Worm (Caenorhabditis elegans): Measurements from ENCODE around the gene F49C12.1.
"Not testable (repeated sequence)": the region's sequence is repeated elsewhere in the genome, so short reads cannot be mapped to it uniquely, and the experiment has no call there.

F49C12.1 gene

DNA sequence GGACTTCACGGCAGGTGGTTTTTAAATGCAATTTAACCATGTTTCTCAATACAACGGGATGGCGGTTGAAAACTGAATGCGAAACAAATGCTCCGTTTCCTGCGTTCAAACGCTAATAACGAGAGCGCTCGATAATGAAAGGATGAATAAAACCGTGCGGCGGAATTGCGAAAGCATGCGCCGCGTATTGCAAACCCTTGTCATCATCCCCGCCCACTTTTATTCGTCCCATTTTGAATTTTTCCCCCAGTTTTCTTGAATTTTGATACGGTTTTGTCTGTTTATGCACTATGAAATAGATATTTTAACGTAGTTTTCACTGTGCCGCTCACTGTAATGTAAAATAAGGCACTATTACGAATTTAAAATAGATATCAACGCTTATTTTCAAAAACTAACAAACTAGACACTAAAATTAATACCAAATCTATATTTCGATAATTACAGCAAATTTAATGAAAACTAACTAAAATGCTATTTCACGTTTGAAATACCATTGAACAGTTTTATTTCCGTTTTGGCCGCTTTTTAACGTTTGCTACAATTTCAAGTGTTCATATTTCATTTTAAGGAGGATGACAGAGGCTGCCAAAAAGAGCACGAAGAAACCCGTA is 20.0 kb upstream of the F49C12.1 start, which contains the start of the genes F49C12.9 and rpn-7 (continued):
- TF ChIP-seq ceh-48 (tag; optimal IDR thresholded peaks at IDR 0.05) (peak; percentile 59), ahr-1 (tag; optimal IDR thresholded peaks at IDR 0.05) (peak; percentile 0), ttx-3 (tag; optimal IDR thresholded peaks at IDR 0.05) (peak; percentile 73), gmeb-2 (tag; optimal IDR thresholded peaks at IDR 0.05) (no peak), sdc-2 (tag; optimal IDR thresholded peaks at IDR 0.05) (no peak), ceh-34 (tag; optimal IDR thresholded peaks at IDR 0.05) (peak; percentile 68), fax-1 (tag; optimal IDR thresholded peaks at IDR 0.05) (peak; percentile 43), pax-1 (tag; optimal IDR thresholded peaks at IDR 0.05) (no peak), Y22D7AL.16 (tag; optimal IDR thresholded peaks at IDR 0.05) (no peak), sox-4 (tag; optimal IDR thresholded peaks at IDR 0.05) (no peak)

DNA sequence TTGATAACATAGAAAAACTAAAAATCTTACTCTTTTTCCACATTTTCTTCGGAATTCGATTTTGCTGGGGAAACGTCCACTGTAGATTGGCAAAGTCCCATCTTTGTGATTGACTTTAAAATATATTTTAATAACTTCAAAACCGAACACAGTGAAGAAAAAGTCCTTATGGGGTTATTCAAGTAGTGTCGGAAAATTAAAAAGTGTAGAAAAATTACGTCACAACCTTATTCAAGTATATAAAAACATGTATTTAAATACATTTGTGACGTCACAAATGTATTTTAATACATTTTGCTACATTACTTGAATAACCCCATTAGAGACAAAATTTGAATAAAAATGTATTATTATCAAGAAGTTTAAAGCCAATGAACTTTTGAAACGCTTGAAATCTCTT is 16.7 kb upstream of the F49C12.1 start, which contains the start of gene F49C12.7:
TSS of gene F49C12.7 (minus strand) at position 101 of the 400 bp plus-strand sequence.
- not testable (repeated sequence) for TF ChIP-seq odd-2 (tag; optimal IDR thresholded peaks at IDR 0.05); unc-42 (tag; optimal IDR thresholded peaks at IDR 0.05); hlh-30 (tag; optimal IDR thresholded peaks at IDR 0.05; ENCODE audit: insufficient read depth)

- no peak for TF ChIP-seq Y22D7AL.16 (tag; optimal IDR thresholded peaks at IDR 0.05)
- no peak for TF ChIP-seq unc-55 (GFP tag; optimal IDR thresholded peaks at IDR 0.05)
- no peak for TF ChIP-seq hlh-8 (tag; optimal IDR thresholded peaks at IDR 0.05)
- TF ChIP-seq syd-9 (tag; optimal IDR thresholded peaks at IDR 0.05), result no peak
- TF ChIP-seq ceh-18 (tag; optimal IDR thresholded peaks at IDR 0.05), result no peak
- TF ChIP-seq K09A11.1 (tag; optimal IDR thresholded peaks at IDR 0.05; ENCODE audit: insufficient read depth), result no peak
- TF ChIP-seq ttx-3 (tag; optimal IDR thresholded peaks at IDR 0.05), result no peak
- TF ChIP-seq ceh-22 (tag; optimal IDR thresholded peaks at IDR 0.05), result no peak
- TF ChIP-seq ets-4 (tag; optimal IDR thresholded peaks at IDR 0.05), result no peak
- no peak for TF ChIP-seq lin-11 (tag; optimal IDR thresholded peaks at IDR 0.05)
- no peak for TF ChIP-seq elt-4 (tag; optimal IDR thresholded peaks at IDR 0.05)
- no peak for TF ChIP-seq tbx-7 (tag; optimal IDR thresholded peaks at IDR 0.05)
- no peak for TF ChIP-seq ceh-2 (tag; optimal IDR thresholded peaks at IDR 0.05)
- TF ChIP-seq pqm-1 (tag; optimal IDR thresholded peaks at IDR 0.05), result no peak
These were observed 14.9 kb upstream of the F49C12.1 start for ce11 chrIV:9310935-9311566.

DNA sequence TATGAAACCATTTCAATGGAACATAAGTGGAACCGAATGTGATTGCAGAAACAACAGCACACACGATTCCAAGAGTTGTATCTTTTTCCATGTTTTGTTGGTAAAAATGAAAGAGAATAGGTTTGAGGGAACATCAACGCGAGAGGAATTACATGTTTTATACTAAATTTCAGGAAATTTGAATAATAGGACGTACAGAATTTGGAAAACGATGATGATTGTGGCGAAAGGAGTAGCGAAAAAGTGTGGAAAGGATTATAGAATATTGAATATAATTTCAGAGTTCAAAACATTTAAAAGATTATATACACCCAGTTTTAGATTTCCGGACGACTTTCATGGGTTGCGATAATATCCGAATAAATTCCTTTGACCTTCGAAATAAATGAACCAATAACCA is 12.8 kb upstream of the F49C12.1 start, which contains the start of gene F49C12.6:
TSS of gene F49C12.6 (minus strand) at position 101 of the 400 bp plus-strand sequence.
- no peak for TF ChIP-seq pha-2 (tag; optimal IDR thresholded peaks at IDR 0.05)
- no peak for TF ChIP-seq ets-4 (tag; optimal IDR thresholded peaks at IDR 0.05)
- TF ChIP-seq sdc-2 (tag; optimal IDR thresholded peaks at IDR 0.05), result no peak
- TF ChIP-seq mec-3 (tag; optimal IDR thresholded peaks at IDR 0.05; ENCODE audit: borderline replicate concordance), result no peak
- TF ChIP-seq unc-42 (tag; optimal IDR thresholded peaks at IDR 0.05), result no peak

- TF ChIP-seq ceh-19 (GFP tag; optimal IDR thresholded peaks at IDR 0.05) (no peak), ceh-31 (tag; optimal IDR thresholded peaks at IDR 0.05) (no peak), ceh-34 (tag; optimal IDR thresholded peaks at IDR 0.05) (no peak), elt-4 (tag; optimal IDR thresholded peaks at IDR 0.05) (no peak)
These were observed 8.5 kb upstream of the F49C12.1 start, which contains the start of gene F49C12.5 for ce11 chrIV:9304617-9305016. Gene F49C12.5, plus strand, starts transcription at chrIV:9304917.

DNA sequence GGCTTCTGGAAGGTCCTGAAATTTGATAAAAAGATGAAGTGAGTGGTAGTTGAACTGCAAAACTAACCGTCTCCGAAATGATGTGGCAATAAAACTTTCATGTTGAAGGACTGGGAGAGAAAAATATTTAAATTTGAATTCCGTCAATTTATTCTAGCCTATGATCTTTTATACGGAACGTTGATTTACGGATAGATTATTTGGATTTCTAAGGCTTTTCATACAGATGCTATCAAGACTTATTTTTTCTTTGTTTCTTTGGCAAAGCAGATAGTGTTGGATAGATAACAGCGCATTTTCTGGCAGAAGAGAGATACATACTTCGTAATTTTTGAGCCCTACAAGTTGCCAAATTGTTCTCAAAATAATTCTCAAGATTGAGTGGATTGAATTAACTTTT is 7.8 kb upstream of the F49C12.1 start, which contains the start of gene F49C12.4:
TSS of gene F49C12.4 (minus strand) at position 101 of the 400 bp plus-strand sequence.
- no peak for TF ChIP-seq ceh-2 (tag; optimal IDR thresholded peaks at IDR 0.05)
- TF ChIP-seq T23F11.4 (GFP tag; optimal IDR thresholded peaks at IDR 0.05), result no peak
- TF ChIP-seq hlh-30 (tag; optimal IDR thresholded peaks at IDR 0.05; ENCODE audit: insufficient read depth), result no peak
- TF ChIP-seq ceh-6 (GFP tag; optimal IDR thresholded peaks at IDR 0.05), result no peak
- TF ChIP-seq K09A11.1 (tag; optimal IDR thresholded peaks at IDR 0.05; ENCODE audit: insufficient read depth), result no peak
- no peak for TF ChIP-seq elt-4 (tag; optimal IDR thresholded peaks at IDR 0.05)
- no peak for TF ChIP-seq ttx-3 (tag; optimal IDR thresholded peaks at IDR 0.05)
- no peak for TF ChIP-seq ceh-45 (GFP tag; IDR thresholded peaks at IDR 0.05)
- TF ChIP-seq elt-2 (tag; optimal IDR thresholded peaks at IDR 0.05), result no peak
- no peak for TF ChIP-seq ceh-31 (tag; optimal IDR thresholded peaks at IDR 0.05)
- no peak for TF ChIP-seq tbx-2 (tag; optimal IDR thresholded peaks at IDR 0.05)
- no peak for TF ChIP-seq unc-42 (tag; optimal IDR thresholded peaks at IDR 0.05)
- TF ChIP-seq odd-2 (tag; optimal IDR thresholded peaks at IDR 0.05), result no peak
